Worm (Caenorhabditis elegans): Measurements from ENCODE around the gene scyl-1.

The scyl-1 gene

DNA sequence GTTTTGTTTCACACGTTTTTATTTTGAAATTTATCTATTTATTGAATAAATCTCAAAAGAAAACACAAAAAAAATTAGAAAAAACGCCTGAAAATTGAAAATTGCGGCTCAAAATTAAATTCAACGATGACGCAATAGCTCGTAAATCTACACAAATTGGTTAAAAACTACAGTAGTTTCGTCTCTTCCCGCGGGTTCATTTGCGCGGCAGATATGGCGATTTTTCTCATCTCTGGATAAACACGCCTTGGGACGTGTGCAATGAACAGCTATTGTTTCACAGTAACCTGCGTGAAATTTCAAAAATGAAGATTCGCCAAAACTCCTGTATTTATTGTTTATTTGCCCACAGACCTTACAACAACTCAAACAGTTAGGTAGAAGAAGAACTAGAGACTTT is 32.2 kb downstream of the scyl-1 start:
- TF ChIP-seq mep-1 (tag; optimal IDR thresholded peaks at IDR 0.05) (no peak), ctbp-1 (GFP tag; IDR thresholded peaks at IDR 0.05) (no peak), hlh-11 (tag; optimal IDR thresholded peaks at IDR 0.05) (no peak), ceh-32 (tag; optimal IDR thresholded peaks at IDR 0.05; ENCODE audit: poor library complexity) (no peak), tra-1 (GFP tag; IDR thresholded peaks at IDR 0.05) (no peak), php-3 (GFP tag; IDR thresholded peaks at IDR 0.05) (no peak), R02D3.7 (tag; optimal IDR thresholded peaks at IDR 0.05) (peak; percentile 43)

DNA sequence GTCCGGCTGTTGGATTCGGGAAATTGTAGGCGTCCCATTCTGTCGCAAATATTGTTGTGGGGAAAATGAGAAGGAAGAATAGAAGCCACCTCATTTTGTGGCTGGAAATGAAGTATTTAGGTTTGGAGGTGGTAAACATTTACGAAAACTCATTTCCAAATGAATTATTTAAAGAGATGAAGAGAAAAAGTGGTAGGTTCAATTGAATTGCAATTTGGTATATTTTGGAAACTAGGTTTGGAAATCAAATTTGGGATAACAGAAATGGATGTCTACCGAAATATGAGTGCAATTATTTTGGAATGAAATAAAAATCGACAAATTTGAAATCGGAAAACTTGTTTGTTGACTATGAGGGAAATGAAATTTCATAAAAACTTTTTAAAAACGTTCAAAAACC is 32.7 kb downstream of the scyl-1 start, which contains the start of gene F15B9.10:
TSS of gene F15B9.10 (minus strand) at position 101 of the 400 bp plus-strand sequence.
- no peak for TF ChIP-seq duxl-1 (tag; optimal IDR thresholded peaks at IDR 0.05; ENCODE audit: poor library complexity)
- no peak for TF ChIP-seq php-3 (GFP tag; IDR thresholded peaks at IDR 0.05)
- TF ChIP-seq unc-62 (GFP tag; optimal IDR thresholded peaks at IDR 0.05 in 1 of 2): peak in 1 of 2 experiments; percentile 3
- TF ChIP-seq unc-62 (tag; optimal IDR thresholded peaks at IDR 0.05): no peak

DNA sequence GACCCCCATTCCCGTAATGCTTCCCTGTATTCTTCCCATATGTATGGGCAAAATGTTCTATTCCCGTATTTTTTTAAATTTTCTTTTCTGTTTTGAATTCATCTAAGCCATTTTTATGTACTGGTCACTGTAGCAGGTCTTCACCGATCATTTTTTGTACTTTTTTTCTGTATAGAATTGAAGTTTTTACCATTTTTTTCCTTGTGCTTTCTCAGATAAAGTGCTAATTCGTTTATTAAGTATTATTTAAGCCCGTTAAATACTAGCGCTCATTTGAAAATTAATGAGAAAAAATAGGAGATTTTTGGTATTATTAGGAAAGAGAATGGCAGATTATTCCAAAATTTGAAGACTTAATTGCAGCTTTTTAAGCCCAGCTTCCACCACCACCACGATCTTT is 34.8 kb downstream of the scyl-1 start:
- TF ChIP-seq arid-1 (GFP tag; conservative IDR thresholded peaks at IDR 0.05): 0 out of 2 replicates have a peak, but pooled peaks have one; percentile 28
- no peak for TF ChIP-seq spr-3 (GFP tag; optimal IDR thresholded peaks at IDR 0.05)
- no peak for TF ChIP-seq daf-8 (GFP tag; IDR thresholded peaks at IDR 0.05)
- TF ChIP-seq ctbp-1 (GFP tag; IDR thresholded peaks at IDR 0.05): no peak
- TF ChIP-seq cey-2 (tag; optimal IDR thresholded peaks at IDR 0.05; ENCODE audit: borderline replicate concordance, insufficient read depth): no peak
- TF ChIP-seq vab-7 (GFP tag; IDR thresholded peaks at IDR 0.05): no peak
- no peak for TF ChIP-seq ces-1 (GFP tag; optimal IDR thresholded peaks at IDR 0.05)
- TF ChIP-seq mdl-1 (tag; optimal IDR thresholded peaks at IDR 0.05): no peak
- no peak for TF ChIP-seq rbr-2 (tag; optimal IDR thresholded peaks at IDR 0.05)
- peak; percentile 40 for TF ChIP-seq lin-38 (GFP tag; IDR thresholded peaks at IDR 0.05)
- no peak for TF ChIP-seq dmd-6 (GFP tag; IDR thresholded peaks at IDR 0.05)
- no peak for TF ChIP-seq unc-130 (GFP tag; optimal IDR thresholded peaks at IDR 0.05)
- no peak for TF ChIP-seq Y75B8A.6 (GFP tag; IDR thresholded peaks at IDR 0.05)
- TF ChIP-seq mes-2 (tag; optimal IDR thresholded peaks at IDR 0.05; ENCODE audit: poor library complexity, severe bottlenecking): no peak
- TF ChIP-seq ceh-20 (GFP tag; IDR thresholded peaks at IDR 0.05): no peak
- TF ChIP-seq F10B5.3 (tag; optimal IDR thresholded peaks at IDR 0.05): no peak

DNA sequence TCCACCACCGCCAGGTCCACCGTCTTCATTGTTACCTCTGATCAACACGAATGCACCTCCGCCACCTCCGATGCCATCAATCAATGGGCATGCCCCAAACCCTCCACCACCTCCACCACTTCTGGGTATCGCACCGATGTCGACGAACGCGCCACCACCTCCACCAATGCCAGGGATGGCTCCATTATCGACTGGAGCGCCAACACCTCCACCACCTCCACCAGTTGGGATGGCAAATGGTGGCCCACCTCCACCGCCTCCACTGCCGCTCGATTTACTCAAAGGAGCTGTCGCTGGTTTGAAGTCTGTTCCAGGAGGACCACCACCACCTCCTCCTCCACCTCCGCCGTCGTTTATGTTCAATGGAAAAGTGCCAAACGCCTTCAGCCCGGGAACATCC is 37.1 kb downstream of the scyl-1 start:
- TF ChIP-seq F37D6.2 (tag; optimal IDR thresholded peaks at IDR 0.05): no peak
- no peak for TF ChIP-seq R02D3.7 (tag; optimal IDR thresholded peaks at IDR 0.05)
- TF ChIP-seq pqm-1 (tag; optimal IDR thresholded peaks at IDR 0.05): no peak
- no peak for TF ChIP-seq aly-2 (tag; optimal IDR thresholded peaks at IDR 0.05)
- TF ChIP-seq spr-3 (GFP tag; optimal IDR thresholded peaks at IDR 0.05): no peak
- no peak for TF ChIP-seq nhr-10 (tag; optimal IDR thresholded peaks at IDR 0.05)
- no peak for TF ChIP-seq dve-1 (tag; optimal IDR thresholded peaks at IDR 0.05; ENCODE audit: insufficient read depth)
- peak; percentile 90 for TF ChIP-seq set-16 (GFP tag; IDR thresholded peaks at IDR 0.05)
- peak; percentile 71; the same call in 1 of the 2 replicates for TF ChIP-seq D1046.2 (GFP tag; IDR thresholded peaks at IDR 0.05)
- TF ChIP-seq lim-7 (GFP tag; IDR thresholded peaks at IDR 0.05): no peak
- no peak for TF ChIP-seq ama-1 (optimal IDR thresholded peaks at IDR 0.05)
- TF ChIP-seq mdt-29 (GFP tag; IDR thresholded peaks at IDR 0.05): no peak
- TF ChIP-seq F44E2.7 (GFP tag; IDR thresholded peaks at IDR 0.05): no peak
- no peak for TF ChIP-seq hlh-11 (tag; optimal IDR thresholded peaks at IDR 0.05)
- no peak for TF ChIP-seq sdz-12 (GFP tag; optimal IDR thresholded peaks at IDR 0.05)
- TF ChIP-seq snpc-1.2 (GFP tag; IDR thresholded peaks at IDR 0.05): no peak
- no peak for TF ChIP-seq lin-39 (tag; optimal IDR thresholded peaks at IDR 0.05)
- peak; percentile 69 for TF ChIP-seq aha-1 (tag)

All from whole organism, L4 larva.